Fruit fly (Drosophila melanogaster) whole organism, adult: ENCODE results near the gene CG10357.

Experiments
- CG12768 ChIP-seq: fragments of 200-800 bp; sonication (Bioruptor generic); optimal IDR thresholded peaks from 2 replicates; lab custom pipeline; 2017; ENCODE audit warnings: missing biosample characterization, missing genetic modification characterization, mild to moderate bottlenecking, moderate library complexity, missing genetic modification reagents
- CG14711 ChIP-seq: fragments of 200-800 bp; sonication (Bioruptor generic); optimal IDR thresholded peaks from 2 replicates; lab custom pipeline; 2018; ENCODE audit warnings: missing biosample characterization, mild to moderate bottlenecking, missing genetic modification characterization, moderate library complexity
- CG5204 ChIP-seq: fragments of 200-800 bp; sonication (Bioruptor generic); optimal IDR thresholded peaks from 2 replicates; lab custom pipeline; 2016; ENCODE audit warnings: missing biosample characterization, missing genetic modification characterization
- CG7101 ChIP-seq: fragments of 200-800 bp; sonication (Bioruptor generic); optimal IDR thresholded peaks from 2 replicates; lab custom pipeline; 2018; ENCODE audit warnings: missing biosample characterization, mild to moderate bottlenecking, missing genetic modification characterization, moderate library complexity
- kay ChIP-seq: fragments of 200-800 bp; sonication (Bioruptor generic); peaks from one replicate; lab custom pipeline; 2016; ENCODE audit warnings: missing biosample characterization, missing genetic modification characterization, borderline replicate concordance
- ovo ChIP-seq: fragments of 200-800 bp; sonication (Bioruptor generic); optimal IDR thresholded peaks from 2 replicates; lab custom pipeline; 2016; ENCODE audit warnings: missing biosample characterization, missing genetic modification characterization

dm6 chr3L:3646361-3646759 lies 31.2 kb downstream of the CG10357 start:
- TF ChIP-seq CG5204 (GFP tag; lab: Kevin White, UChicago), result no peak
- no peak for TF ChIP-seq kay
- no peak for TF ChIP-seq CG14711 (tag; lab: Kevin White, UChicago)
- no peak for TF ChIP-seq CG7101 (tag; lab: Kevin White, UChicago)
- no peak for TF ChIP-seq CG12768 (GFP tag; lab: Kevin White, UChicago)
- no peak for TF ChIP-seq ovo (GFP tag; lab: Kevin White, UChicago)
